Worm (Caenorhabditis elegans) whole organism, young adult: Measurements from ENCODE around the gene Y54F10AM.8.
A peak's percentile ranks its signal among the peaks of the same experiment; 100 is the strongest.

Source experiments
- D2030.7 ChIP-seq: fragments of 200-800 bp; sonication (Bioruptor generic); IDR thresholded peaks from 2 replicates; pipeline ENCODE4 v1.3.6; 2022; ENCODE audit warnings: missing genetic modification reagents, missing genetic modification characterization, missing compliant biosample characterization
- K11D2.4 ChIP-seq: fragments of 200-800 bp; sonication (Bioruptor generic); IDR thresholded peaks from 2 replicates; pipeline ENCODE4 v1.3.6; 2022; ENCODE audit warnings: missing genetic modification reagents, missing genetic modification characterization, missing compliant biosample characterization
- aptf-3 ChIP-seq: fragments of 200-800 bp; sonication (Bioruptor generic); IDR thresholded peaks from 2 replicates; pipeline ENCODE4 v1.3.6; 2022; ENCODE audit warnings: missing genetic modification characterization, missing compliant biosample characterization
- atf-7 ChIP-seq: sonication (generic microtip); optimal IDR thresholded peaks from 2 replicates; lab custom pipeline; 2017; ENCODE audit warnings: mild to moderate bottlenecking, missing genetic modification characterization, missing compliant biosample characterization
- attf-3 ChIP-seq: fragments of 200-800 bp; sonication (Bioruptor generic); conservative IDR thresholded peaks from 2 replicates; pipeline ENCODE4 v1.3.6; 2022; ENCODE audit warnings: missing genetic modification reagents, missing genetic modification characterization, missing compliant biosample characterization
- attf-6 ChIP-seq: fragments of 200-800 bp; sonication (Bioruptor generic); IDR thresholded peaks from 2 replicates; pipeline ENCODE4 v1.3.6; 2022; ENCODE audit warnings: missing genetic modification reagents, missing genetic modification characterization, missing compliant biosample characterization
- bed-1 ChIP-seq: fragments of 200-800 bp; sonication (Bioruptor generic); IDR thresholded peaks from 2 replicates; pipeline ENCODE4 v1.3.6; 2022; ENCODE audit warnings: missing genetic modification reagents, missing genetic modification characterization, missing compliant biosample characterization
- ccch-3 ChIP-seq: fragments of 200-800 bp; sonication (Bioruptor generic); optimal IDR thresholded peaks from 2 replicates; lab custom pipeline; 2018; ENCODE audit warnings: mild to moderate bottlenecking, missing genetic modification characterization, missing compliant biosample characterization
- egl-18 ChIP-seq: fragments of 200-800 bp; sonication (Bioruptor generic); IDR thresholded peaks from 2 replicates; pipeline ENCODE4 v1.3.6; 2022; ENCODE audit warnings: missing genetic modification reagents, missing genetic modification characterization, missing compliant biosample characterization
- egl-44 ChIP-seq: fragments of 200-800 bp; sonication (Bioruptor generic); IDR thresholded peaks from 2 replicates; pipeline ENCODE4 v1.3.6; 2022; ENCODE audit warnings: missing genetic modification reagents, missing genetic modification characterization, missing compliant biosample characterization
- ets-4 ChIP-seq: fragments of 200-800 bp; sonication (Bioruptor generic); optimal IDR thresholded peaks from 2 replicates; lab custom pipeline; 2018; ENCODE audit warnings: mild to moderate bottlenecking, missing genetic modification characterization, missing compliant biosample characterization
- him-1 ChIP-seq: sonication (generic microtip); optimal IDR thresholded peaks from 2 replicates; lab custom pipeline; 2016; ENCODE audit warnings: missing genotype, missing genetic modification reagents, missing genetic modification characterization, missing compliant biosample characterization
- hlh-12 ChIP-seq: sonication (generic microtip); optimal IDR thresholded peaks from 2 replicates; lab custom pipeline; 2016; ENCODE audit warnings: missing genetic modification characterization, missing compliant biosample characterization
- hlh-26 ChIP-seq: fragments of 200-800 bp; sonication (Bioruptor generic); conservative IDR thresholded peaks from 2 replicates; pipeline ENCODE4 v1.3.6; 2022; ENCODE audit warnings: missing genetic modification reagents, missing genetic modification characterization, missing compliant biosample characterization
- hsf-1 ChIP-seq: fragments of 200-800 bp; sonication (Bioruptor generic); IDR thresholded peaks from 2 replicates; pipeline ENCODE4 v1.3.6; 2022; ENCODE audit warnings: missing genetic modification reagents, missing genetic modification characterization, missing compliant biosample characterization
- let-526 ChIP-seq: fragments of 200-800 bp; sonication (Bioruptor generic); IDR thresholded peaks from 2 replicates; pipeline ENCODE4 v1.3.6; 2022; ENCODE audit warnings: missing genetic modification reagents, missing genetic modification characterization, missing compliant biosample characterization
- lin-35 ChIP-seq, 3 experiments: fragments of 150-350 bp in 2 of 3; sonication (generic microtip) in 1 of 3; optimal IDR thresholded peaks; 2 replicates each; lab custom pipeline; 2014 to 2018; ENCODE audit warnings: missing biosample characterization in 3 of 3, missing genetic modification characterization in 3 of 3, missing genetic modification reagents in 3 of 3
- lir-1 ChIP-seq: fragments of 200-800 bp; sonication (Bioruptor generic); conservative IDR thresholded peaks from 2 replicates; pipeline ENCODE4 v1.3.6; 2022; ENCODE audit warnings: missing genetic modification reagents, missing genetic modification characterization, missing compliant biosample characterization
- madf-3 ChIP-seq: fragments of 200-800 bp; sonication (Bioruptor generic); IDR thresholded peaks from 2 replicates; pipeline ENCODE4 v1.3.6; 2022; ENCODE audit warnings: missing genetic modification reagents, missing genetic modification characterization, missing compliant biosample characterization
- nfya-2 ChIP-seq: fragments of 200-800 bp; sonication (Bioruptor generic); IDR thresholded peaks from 2 replicates; pipeline ENCODE4 v1.3.6; 2022; ENCODE audit warnings: missing genetic modification reagents, missing genetic modification characterization, missing compliant biosample characterization
- nfyb-1 ChIP-seq: fragments of 200-800 bp; sonication (Bioruptor generic); IDR thresholded peaks from 2 replicates; pipeline ENCODE4 v1.3.6; 2022; ENCODE audit warnings: missing genetic modification reagents, missing genetic modification characterization, missing compliant biosample characterization
- nhr-179 ChIP-seq: sonication (generic microtip); optimal IDR thresholded peaks from 2 replicates; lab custom pipeline; 2016; ENCODE audit warnings: mild to moderate bottlenecking, missing genetic modification characterization, missing compliant biosample characterization
- nhr-27 ChIP-seq: fragments of 200-800 bp; sonication (Bioruptor generic); optimal IDR thresholded peaks from 2 replicates; lab custom pipeline; 2018; ENCODE audit warnings: mild to moderate bottlenecking, missing genetic modification characterization, moderate library complexity, missing compliant biosample characterization
- nhr-80 ChIP-seq: sonication (generic microtip); optimal IDR thresholded peaks from 2 replicates; lab custom pipeline; 2016; ENCODE audit warnings: missing genetic modification characterization, missing compliant biosample characterization
- rpc-1 ChIP-seq, 2 experiments: fragments of 150-350 bp in 1 of 2; sonication (generic microtip) in 1 of 2; optimal IDR thresholded peaks; 2 replicates each; lab custom pipeline; 2014 to 2018; ENCODE audit warnings: missing biosample characterization in 1 of 2, missing genetic modification characterization in 1 of 2, missing genetic modification reagents in 1 of 2, missing genotype in 1 of 2
- sdz-38 ChIP-seq: sonication (generic microtip); optimal IDR thresholded peaks from 2 replicates; lab custom pipeline; 2016; ENCODE audit warnings: missing genotype, missing genetic modification characterization, missing compliant biosample characterization
- sea-2 ChIP-seq: fragments of 200-800 bp; sonication (Bioruptor generic); IDR thresholded peaks from 2 replicates; pipeline ENCODE4 v1.3.6; 2022; ENCODE audit warnings: missing genetic modification characterization, missing compliant biosample characterization
- snpc-1.1 ChIP-seq: sonication (generic microtip); optimal IDR thresholded peaks from 2 replicates; lab custom pipeline; 2017; ENCODE audit warnings: missing genetic modification characterization, mild to moderate bottlenecking, missing compliant biosample characterization, antibody characterized with exemption, moderate library complexity, missing genotype, missing genetic modification reagents; ENCODE audit not compliant: insufficient read depth
- snpc-4 ChIP-seq, 5 experiments: fragments of 150-350 bp in 1 of 5; sonication (generic microtip) in 4 of 5; optimal IDR thresholded peaks; 2 replicates each; lab custom pipeline; 2014 to 2018; ENCODE audit warnings: missing genetic modification characterization in 5 of 5, missing biosample characterization in 3 of 5, antibody characterized with exemption in 2 of 5, mild to moderate bottlenecking in 2 of 5, missing compliant biosample characterization in 2 of 5, missing genotype in 2 of 5, moderate library complexity in 2 of 5, missing genetic modification reagents in 1 of 5
- zfh-2 ChIP-seq: fragments of 200-800 bp; sonication (Bioruptor generic); conservative IDR thresholded peaks from 2 replicates; pipeline ENCODE4 v1.3.6; 2022; ENCODE audit warnings: missing genetic modification reagents, missing genetic modification characterization, missing compliant biosample characterization

Gene Y54F10AM.8

DNA sequence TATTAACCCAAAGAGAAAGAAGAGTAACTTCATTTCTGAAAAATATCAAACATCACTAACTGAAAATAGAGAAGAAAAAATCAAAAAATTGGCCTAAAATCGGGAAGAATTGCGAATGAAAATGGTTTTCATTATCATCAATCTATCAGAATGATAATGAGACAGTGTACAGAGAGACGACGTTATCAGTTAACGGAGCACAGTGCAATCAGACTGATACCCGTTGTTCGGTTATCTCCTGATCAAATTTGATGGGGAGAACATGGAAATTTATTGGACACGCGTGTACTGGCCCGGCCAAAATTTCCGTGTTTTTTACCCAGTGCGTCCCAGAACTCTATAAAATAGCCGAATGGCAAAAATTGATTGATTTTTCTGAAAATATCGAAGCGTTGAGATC, at the start of gene Y54F10AM.8:
Y54F10AM.8 (minus strand) TSS at position 35 of the 400 bp plus-strand sequence.
- TF ChIP-seq rpc-1 (optimal IDR thresholded peaks at IDR 0.05; lab: Kevin White, UChicago) (no peak), rpc-1 (tag; optimal IDR thresholded peaks at IDR 0.05; lab: Kevin White, UChicago) (no peak), nhr-80 (tag; lab: Kevin White, UChicago) (peak; percentile 95), snpc-4 (GFP tag; optimal IDR thresholded peaks at IDR 0.05; lab: Kevin White, UChicago) (no peak), snpc-4 (tag; optimal IDR thresholded peaks at IDR 0.05; lab: Kevin White, UChicago) (peak in 1 of 4 experiments; percentile 45), ets-4 (GFP tag; lab: Kevin White, UChicago) (peak; percentile 22)

- TF ChIP-seq zfh-2 (GFP tag; lab: Robert Waterston, UW) (0 out of 2 replicates have a peak, but pooled peaks have one; percentile 17), attf-3 (no peak)
Measured at ce11 chrIII:2553579-2553978, 45.8 kb upstream of the Y54F10AM.8 start.

ce11 chrIII:2552382-2552781, 44.6 kb upstream of the Y54F10AM.8 start:
- TF ChIP-seq ets-4 (GFP tag; lab: Kevin White, UChicago) (no peak), lir-1 (GFP tag; lab: Robert Waterston, UW) (no peak), nfya-2 (GFP tag; lab: Robert Waterston, UW) (no peak), egl-18 (GFP tag; lab: Robert Waterston, UW) (no peak), nhr-179 (tag; lab: Kevin White, UChicago) (no peak), aptf-3 (no peak), attf-3 (no peak), sdz-38 (tag; lab: Kevin White, UChicago) (no peak), D2030.7 (GFP tag; lab: Robert Waterston, UW) (no peak)

- no peak for TF ChIP-seq lin-35 (GFP tag; optimal IDR thresholded peaks at IDR 0.05; lab: Kevin White, UChicago)
- no peak for TF ChIP-seq madf-3 (GFP tag; lab: Robert Waterston, UW)
- TF ChIP-seq sdz-38 (tag; lab: Kevin White, UChicago): no peak
- TF ChIP-seq atf-7 (tag; lab: Kevin White, UChicago): peak; percentile 4
Measured at ce11 chrIII:2551981-2552380, 44.2 kb upstream of the Y54F10AM.8 start.

- TF ChIP-seq bed-1: no peak
- TF ChIP-seq nhr-27 (tag; lab: Kevin White, UChicago): no peak
Measured at ce11 chrIII:2549620-2550019, 41.8 kb upstream of the Y54F10AM.8 start, which contains the start of gene feh-1. Gene feh-1, plus strand, starts transcription at chrIII:2549920.

- peak; percentile 63; the same call in 1 of the 2 replicates for TF ChIP-seq hsf-1
- no peak for TF ChIP-seq attf-6 (GFP tag; lab: Robert Waterston, UW)
- no peak for TF ChIP-seq egl-44
- TF ChIP-seq hlh-12: no peak
- peak; percentile 94 for TF ChIP-seq nfyb-1 (GFP tag; lab: Robert Waterston, UW)
- TF ChIP-seq let-526: no peak
- TF ChIP-seq sea-2 (GFP tag; lab: Robert Waterston, UW): no peak
- peak; percentile 39 for TF ChIP-seq him-1 (tag; lab: Kevin White, UChicago)
- TF ChIP-seq K11D2.4 (GFP tag; lab: Robert Waterston, UW): no peak
- no peak for TF ChIP-seq hlh-26 (GFP tag; lab: Robert Waterston, UW)
- TF ChIP-seq ccch-3: no peak
- TF ChIP-seq snpc-1.1: no peak
- TF ChIP-seq, all 124 proteins: peak for 3
Measured at ce11 chrIII:2546298-2546697, 38.5 kb upstream of the Y54F10AM.8 start.
